Fruit fly (Drosophila melanogaster) whole organism: ENCODE measurements around the gene CG14562.
A peak's percentile ranks its signal among the peaks of the same experiment; 100 is the strongest.

ENCODE experiments used
- CG8478 ChIP-seq: fragments of >200 bp; optimal IDR thresholded peaks from 2 replicates; lab custom pipeline; 2018; ENCODE audit warnings: inconsistent platforms
- Dll ChIP-seq: fragments of >200 bp; optimal IDR thresholded peaks from 2 replicates; lab custom pipeline; 2017
- EcR ChIP-seq, 2 experiments: fragments of >200 bp; optimal IDR thresholded peaks; 2 replicates each; lab custom pipeline; 2017; ENCODE audit warnings: missing biosample characterization in 2 of 2, missing genetic modification characterization in 2 of 2, missing genetic modification reagents in 2 of 2
- pan ChIP-seq: fragments of >200 bp; optimal IDR thresholded peaks from 2 replicates; lab custom pipeline; 2017
- psq ChIP-seq: fragments of >200 bp; optimal IDR thresholded peaks from 2 replicates; lab custom pipeline; 2017
- usp ChIP-seq: fragments of >200 bp; optimal IDR thresholded peaks from 2 replicates; lab custom pipeline; 2017; ENCODE audit warnings: missing biosample characterization, missing genetic modification characterization, mixed read lengths

CG14562 gene

DNA sequence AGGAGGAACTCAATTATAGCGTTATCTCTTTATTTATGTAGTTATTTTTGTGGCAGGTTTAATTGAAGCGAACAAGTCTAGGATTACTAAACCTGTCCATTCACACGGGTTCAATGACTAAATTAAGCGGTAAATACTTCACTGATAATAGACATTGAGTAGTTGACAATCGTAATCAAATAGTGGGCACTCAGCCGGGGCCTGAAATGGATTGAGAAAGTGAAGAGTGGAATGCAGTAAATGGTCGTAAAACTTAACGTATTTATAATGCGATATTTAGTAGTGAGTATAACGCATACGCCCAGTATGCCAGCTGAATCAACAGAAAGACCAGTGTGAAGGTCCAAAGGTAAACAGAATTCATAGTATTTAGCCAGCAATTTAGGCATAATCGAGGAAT lies 5.9 kb upstream of the CG14562 start:
- no peak for TF ChIP-seq CG8478 (lab: Kevin White, UChicago)
- TF ChIP-seq EcR (GFP tag; optimal IDR thresholded peaks at IDR 0.05; lab: Kevin White, UChicago): no peak
- TF ChIP-seq pan: no peak
- TF ChIP-seq usp (GFP tag; lab: Kevin White, UChicago): no peak
- TF ChIP-seq Dll (lab: Kevin White, UChicago): no peak
- TF ChIP-seq psq: no peak

dm6 chr3L:21953028-21954016 lies 11.3 kb downstream of the CG14562 start:
- TF ChIP-seq EcR (GFP tag; optimal IDR thresholded peaks at IDR 0.05; lab: Kevin White, UChicago) (peak in 1 of 2 experiments; percentile 17), usp (GFP tag; lab: Kevin White, UChicago) (no peak)

- no peak for TF ChIP-seq Dll (lab: Kevin White, UChicago)
- peak; percentile 54 for TF ChIP-seq pan
Observed at dm6 chr3L:21954474-21955321, 12.7 kb downstream of the CG14562 start, which contains the start of gene CG7458. Gene CG7458 (plus strand): TSS chr3L:21955110.

DNA sequence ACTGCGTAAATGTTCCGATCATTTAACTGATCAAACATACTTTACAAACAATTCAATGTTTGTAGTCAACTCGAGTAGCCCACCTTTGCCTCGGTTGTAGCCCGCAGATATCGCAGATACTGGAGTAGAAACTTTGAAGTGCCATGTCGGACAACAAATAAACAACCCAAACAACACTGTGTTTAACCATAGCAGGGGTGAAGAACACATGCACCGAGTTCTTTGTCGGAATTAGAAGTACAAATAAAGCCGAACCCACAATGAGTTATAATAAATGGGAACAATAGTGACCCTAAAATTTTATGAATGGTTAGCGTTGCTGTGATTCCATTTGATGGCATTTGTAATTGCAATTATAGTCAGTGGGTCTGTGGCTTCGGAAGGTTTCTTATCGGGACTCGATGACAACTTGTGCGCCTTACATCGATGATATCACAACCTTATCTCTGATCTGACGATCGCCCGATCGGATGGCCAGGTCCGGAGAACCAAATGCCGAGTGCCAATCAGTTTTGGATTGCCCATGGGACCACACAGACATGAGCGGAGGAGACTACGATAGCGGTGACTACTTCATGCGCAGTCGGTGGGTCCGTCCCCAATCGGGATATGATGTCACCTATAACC lies 20.0 kb downstream of the CG14562 start, which contains the start of gene Chs2:
Gene Chs2 (plus strand): TSS at position 510 of the 627 bp plus-strand sequence.
- no peak for TF ChIP-seq usp (GFP tag; lab: Kevin White, UChicago)
- no peak for TF ChIP-seq CG8478 (lab: Kevin White, UChicago)

DNA sequence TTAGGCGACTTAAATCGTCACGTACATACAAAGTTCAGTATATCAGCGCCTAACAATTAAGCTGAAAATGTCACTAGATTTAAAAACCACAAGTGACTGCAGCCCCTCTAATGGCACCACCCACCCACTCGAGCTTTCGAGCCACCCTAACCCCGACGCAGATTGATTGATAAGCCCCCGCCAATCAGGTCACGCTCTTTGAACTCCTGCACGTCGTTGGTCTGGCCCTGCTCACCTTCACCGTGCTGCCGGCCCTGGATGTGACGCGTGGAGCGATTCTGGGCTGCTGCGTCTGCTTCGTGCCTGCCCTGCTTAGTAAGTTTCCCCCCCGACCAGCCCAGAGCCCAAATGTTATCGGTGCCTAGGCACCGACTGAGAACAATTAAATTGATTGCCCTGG lies 21.3 kb downstream of the CG14562 start:
- TF ChIP-seq CG8478 (lab: Kevin White, UChicago): no peak
- no peak for TF ChIP-seq pan
- no peak for TF ChIP-seq usp (GFP tag; lab: Kevin White, UChicago)
- no peak for TF ChIP-seq EcR (GFP tag; optimal IDR thresholded peaks at IDR 0.05; lab: Kevin White, UChicago)
- TF ChIP-seq Dll (lab: Kevin White, UChicago): no peak
- no peak for TF ChIP-seq psq

- TF ChIP-seq CG8478 (lab: Kevin White, UChicago): no peak
- TF ChIP-seq Dll (lab: Kevin White, UChicago): no peak
- no peak for TF ChIP-seq EcR (GFP tag; optimal IDR thresholded peaks at IDR 0.05; lab: Kevin White, UChicago)
- no peak for TF ChIP-seq psq
- TF ChIP-seq usp (GFP tag; lab: Kevin White, UChicago): no peak
- TF ChIP-seq pan: no peak
Observed at dm6 chr3L:21971735-21972134, 29.7 kb downstream of the CG14562 start, which contains the start of gene P5CS. Gene P5CS (plus strand): TSS chr3L:21972002.

- TF ChIP-seq Dll (lab: Kevin White, UChicago) (no peak), CG8478 (lab: Kevin White, UChicago) (no peak), EcR (GFP tag; optimal IDR thresholded peaks at IDR 0.05; lab: Kevin White, UChicago) (no peak), pan (no peak), psq (no peak), usp (GFP tag; lab: Kevin White, UChicago) (no peak)
Observed at dm6 chr3L:21972162-21973022, 30.4 kb downstream of the CG14562 start.

DNA sequence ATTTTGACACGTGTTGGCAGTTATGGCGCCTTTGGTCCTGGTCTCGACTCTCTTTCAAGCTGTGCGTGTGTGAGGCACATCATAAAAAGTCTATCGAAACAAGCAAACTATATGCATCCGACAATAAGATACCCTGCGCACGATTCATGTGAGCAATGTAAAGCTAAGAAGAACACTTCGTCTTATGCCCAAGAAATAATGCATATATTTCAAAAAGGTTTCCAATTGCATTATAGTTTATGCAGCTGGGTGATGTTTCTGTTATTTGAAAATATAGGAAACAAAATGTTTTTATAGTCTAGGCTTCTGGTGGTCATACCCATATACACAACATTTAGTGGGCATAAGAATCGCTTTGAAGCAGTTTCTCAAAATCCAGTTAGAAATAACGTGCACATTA lies 31.6 kb downstream of the CG14562 start:
- TF ChIP-seq EcR (GFP tag; optimal IDR thresholded peaks at IDR 0.05; lab: Kevin White, UChicago): no peak
- TF ChIP-seq CG8478 (lab: Kevin White, UChicago): no peak
- TF ChIP-seq psq: no peak
- no peak for TF ChIP-seq pan
- TF ChIP-seq Dll (lab: Kevin White, UChicago): no peak
- TF ChIP-seq usp (GFP tag; lab: Kevin White, UChicago): no peak

DNA sequence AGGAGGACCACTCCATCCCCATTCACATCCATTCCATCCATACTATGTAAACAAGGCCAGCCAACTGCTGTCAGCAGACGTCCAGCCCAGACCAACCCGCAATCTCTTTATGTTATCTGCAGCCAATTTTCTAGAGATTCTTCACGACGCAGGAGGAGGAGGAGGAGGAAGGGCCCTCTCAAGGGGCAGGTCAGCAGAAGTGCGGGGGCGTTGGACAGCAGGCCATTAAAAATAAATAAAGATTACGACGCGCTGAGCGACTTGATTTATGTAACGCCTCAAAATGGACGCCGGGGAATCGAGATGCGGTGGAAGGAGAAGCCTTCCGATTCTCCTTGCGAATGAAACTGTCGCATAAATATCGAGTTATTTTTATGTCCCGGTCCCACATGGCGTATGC lies 37.8 kb downstream of the CG14562 start:
- TF ChIP-seq EcR (GFP tag; optimal IDR thresholded peaks at IDR 0.05; lab: Kevin White, UChicago) (no peak), usp (GFP tag; lab: Kevin White, UChicago) (no peak), Dll (lab: Kevin White, UChicago) (no peak)

DNA sequence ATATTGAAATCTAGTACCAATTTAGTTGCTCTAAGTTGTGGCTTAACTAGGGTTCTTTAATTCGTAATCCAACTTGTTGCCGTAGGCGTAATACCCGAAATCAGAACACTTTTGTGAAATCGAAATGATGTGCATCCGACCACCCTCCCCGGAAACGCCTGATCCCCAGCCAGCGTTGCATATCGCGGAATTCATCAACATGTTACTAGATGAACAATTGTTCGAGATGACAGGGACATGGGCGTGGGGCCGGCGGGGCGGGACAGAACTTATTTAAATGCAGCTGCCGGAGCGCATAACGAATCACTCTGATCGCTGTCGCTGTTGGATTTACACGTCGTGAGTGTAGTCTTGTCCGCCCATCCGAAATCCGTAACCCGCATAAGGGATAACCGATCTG lies 42.9 kb downstream of the CG14562 start, which contains the start of gene Act79B:
Gene Act79B (plus strand): TSS at position 301 of the 400 bp plus-strand sequence.
- TF ChIP-seq CG8478 (lab: Kevin White, UChicago) (no peak), usp (GFP tag; lab: Kevin White, UChicago) (no peak), pan (no peak), Dll (lab: Kevin White, UChicago) (no peak), psq (no peak), EcR (GFP tag; optimal IDR thresholded peaks at IDR 0.05; lab: Kevin White, UChicago) (no peak)

- TF ChIP-seq CG8478 (lab: Kevin White, UChicago) (no peak), pan (no peak), Dll (lab: Kevin White, UChicago) (no peak), psq (no peak), usp (GFP tag; lab: Kevin White, UChicago) (no peak), EcR (GFP tag; optimal IDR thresholded peaks at IDR 0.05; lab: Kevin White, UChicago) (no peak)
Observed at dm6 chr3L:21994000-21994399, 52.0 kb downstream of the CG14562 start.
